Worm (Caenorhabditis elegans) whole organism, mixed stage, embryonic: ENCODE measurements around the gene rpl-33.

Source experiments
- M03D4.4 ChIP-seq: sonication (generic microtip); optimal IDR thresholded peaks from 2 replicates; lab custom pipeline; 2017; ENCODE audit warnings: mild to moderate bottlenecking, missing genetic modification characterization, missing compliant biosample characterization
- bed-3 ChIP-seq: fragments of 200-800 bp; sonication (Bioruptor generic); optimal IDR thresholded peaks from 3 replicates; lab custom pipeline; 2018; ENCODE audit warnings: mild to moderate bottlenecking, missing genetic modification characterization, moderate library complexity, missing compliant biosample characterization
- blmp-1 ChIP-seq: fragments of 150-350 bp; optimal IDR thresholded peaks from 2 replicates; lab custom pipeline; 2014; ENCODE audit warnings: missing biosample characterization, missing genetic modification characterization
- ceh-39 ChIP-seq: fragments of 150-350 bp; optimal IDR thresholded peaks from 2 replicates; lab custom pipeline; 2014; ENCODE audit warnings: missing biosample characterization, missing genetic modification characterization
- ceh-83 ChIP-seq: fragments of 200-800 bp; sonication (Bioruptor generic); optimal IDR thresholded peaks from 2 replicates; lab custom pipeline; 2018; ENCODE audit warnings: mild to moderate bottlenecking, missing genetic modification characterization, missing compliant biosample characterization
- ces-1 ChIP-seq: fragments of 150-350 bp; optimal IDR thresholded peaks from 2 replicates; lab custom pipeline; 2014; ENCODE audit warnings: missing biosample characterization, missing genetic modification reagents, missing genetic modification characterization
- cnd-1 ChIP-seq: fragments of 200-800 bp; sonication (Bioruptor generic); optimal IDR thresholded peaks from 2 replicates; lab custom pipeline; 2018; ENCODE audit warnings: mild to moderate bottlenecking, missing genetic modification characterization, missing compliant biosample characterization
- drap-1 ChIP-seq: fragments of 200-800 bp; sonication (Bioruptor generic); optimal IDR thresholded peaks from 3 replicates; lab custom pipeline; 2018; ENCODE audit warnings: mild to moderate bottlenecking, missing genetic modification characterization, missing compliant biosample characterization
- elt-1 ChIP-seq: sonication (generic microtip); optimal IDR thresholded peaks from 2 replicates; lab custom pipeline; 2017; ENCODE audit warnings: missing genetic modification characterization, mild to moderate bottlenecking, missing compliant biosample characterization, antibody characterized with exemption, moderate library complexity, borderline replicate concordance; ENCODE audit not compliant: insufficient read depth
- elt-3 ChIP-seq: fragments of 150-350 bp; optimal IDR thresholded peaks from 2 replicates; lab custom pipeline; 2014; ENCODE audit warnings: missing biosample characterization, missing genetic modification characterization
- flh-1 ChIP-seq: fragments of 200-800 bp; sonication (Bioruptor generic); optimal IDR thresholded peaks from 2 replicates; lab custom pipeline; 2018; ENCODE audit warnings: mild to moderate bottlenecking, missing genetic modification characterization, moderate library complexity, missing compliant biosample characterization
- ham-2 ChIP-seq: fragments of 200-800 bp; sonication (Bioruptor generic); optimal IDR thresholded peaks from 2 replicates; lab custom pipeline; 2018; ENCODE audit warnings: mild to moderate bottlenecking, missing genetic modification characterization, missing compliant biosample characterization
- hlh-1 ChIP-seq: fragments of 150-350 bp; optimal IDR thresholded peaks from 2 replicates; lab custom pipeline; 2014; ENCODE audit warnings: missing biosample characterization, missing genetic modification reagents, missing genetic modification characterization
- lin-13 ChIP-seq: fragments of 150-350 bp; optimal IDR thresholded peaks from 2 replicates; lab custom pipeline; 2014; ENCODE audit warnings: missing biosample characterization, missing genetic modification characterization
- lin-32 ChIP-seq: fragments of 200-800 bp; sonication (Bioruptor generic); optimal IDR thresholded peaks from 2 replicates; lab custom pipeline; 2018; ENCODE audit warnings: mild to moderate bottlenecking, missing genetic modification characterization, missing compliant biosample characterization
- lsy-2 ChIP-seq: fragments of 150-350 bp; optimal IDR thresholded peaks from 2 replicates; lab custom pipeline; 2014; ENCODE audit warnings: missing biosample characterization, missing genetic modification characterization
- mab-5 ChIP-seq: fragments of 150-350 bp; optimal IDR thresholded peaks from 2 replicates; lab custom pipeline; 2014; ENCODE audit warnings: missing biosample characterization, missing genetic modification characterization
- mep-1 ChIP-seq: fragments of 150-350 bp; optimal IDR thresholded peaks from 2 replicates; lab custom pipeline; 2017; ENCODE audit warnings: missing biosample characterization, missing genetic modification reagents, missing genetic modification characterization, inconsistent platforms
- mls-2 ChIP-seq: sonication (generic microtip); optimal IDR thresholded peaks from 2 replicates; lab custom pipeline; 2016; ENCODE audit warnings: mild to moderate bottlenecking, missing genetic modification characterization, moderate library complexity, missing compliant biosample characterization
- nhr-2 ChIP-seq: fragments of 150-350 bp; optimal IDR thresholded peaks from 2 replicates; lab custom pipeline; 2014; ENCODE audit warnings: missing biosample characterization, missing genetic modification characterization
- nhr-237 ChIP-seq: fragments of 150-350 bp; optimal IDR thresholded peaks from 2 replicates; lab custom pipeline; 2014; ENCODE audit warnings: missing biosample characterization, missing genetic modification characterization
- nhr-28 ChIP-seq: fragments of 150-350 bp; optimal IDR thresholded peaks from 2 replicates; lab custom pipeline; 2014; ENCODE audit warnings: missing biosample characterization, missing genetic modification characterization
- nhr-76 ChIP-seq: sonication (generic microtip); optimal IDR thresholded peaks from 2 replicates; lab custom pipeline; 2017; ENCODE audit warnings: missing biosample characterization, missing genetic modification characterization
- pha-4 ChIP-seq: fragments of 150-350 bp; optimal IDR thresholded peaks from 2 replicates; lab custom pipeline; 2018; ENCODE audit warnings: missing biosample characterization, missing genetic modification reagents, missing genetic modification characterization
- sem-2 ChIP-seq: fragments of 200-800 bp; sonication (Bioruptor generic); optimal IDR thresholded peaks from 2 replicates; lab custom pipeline; 2018; ENCODE audit warnings: mild to moderate bottlenecking, missing genetic modification characterization, missing compliant biosample characterization
- snpc-4 ChIP-seq: fragments of 150-350 bp; optimal IDR thresholded peaks from 2 replicates; lab custom pipeline; 2014; ENCODE audit warnings: missing biosample characterization, missing genetic modification characterization
- sptf-1 ChIP-seq: sonication (generic microtip); optimal IDR thresholded peaks from 2 replicates; lab custom pipeline; 2017; ENCODE audit warnings: mild to moderate bottlenecking, missing genetic modification characterization, moderate library complexity, missing compliant biosample characterization
- tbx-8 ChIP-seq: fragments of 200-800 bp; sonication (Bioruptor generic); optimal IDR thresholded peaks from 2 replicates; lab custom pipeline; 2018; ENCODE audit warnings: mild to moderate bottlenecking, missing genetic modification characterization, moderate library complexity, missing compliant biosample characterization
- unc-120 ChIP-seq: sonication (generic microtip); optimal IDR thresholded peaks from 2 replicates; lab custom pipeline; 2017; ENCODE audit warnings: missing genetic modification characterization, missing compliant biosample characterization; ENCODE audit not compliant: poor library complexity, severe bottlenecking
- unc-39 ChIP-seq: fragments of 150-350 bp; optimal IDR thresholded peaks from 2 replicates; lab custom pipeline; 2014; ENCODE audit warnings: missing biosample characterization, missing genetic modification characterization
- zip-8 ChIP-seq: fragments of 150-350 bp; optimal IDR thresholded peaks from 2 replicates; lab custom pipeline; 2014; ENCODE audit warnings: missing biosample characterization, missing genetic modification characterization
- ztf-11 ChIP-seq: fragments of 150-350 bp; optimal IDR thresholded peaks from 2 replicates; lab custom pipeline; 2014; ENCODE audit warnings: missing biosample characterization, missing genetic modification characterization

Gene rpl-33

ce11 chrII:7098578-7098977, 6.8 kb upstream of the rpl-33 start, which contains the start of gene mct-5:
TSS of gene mct-5 (minus strand) at chrII:7098593.
- no peak for TF ChIP-seq sem-2

DNA sequence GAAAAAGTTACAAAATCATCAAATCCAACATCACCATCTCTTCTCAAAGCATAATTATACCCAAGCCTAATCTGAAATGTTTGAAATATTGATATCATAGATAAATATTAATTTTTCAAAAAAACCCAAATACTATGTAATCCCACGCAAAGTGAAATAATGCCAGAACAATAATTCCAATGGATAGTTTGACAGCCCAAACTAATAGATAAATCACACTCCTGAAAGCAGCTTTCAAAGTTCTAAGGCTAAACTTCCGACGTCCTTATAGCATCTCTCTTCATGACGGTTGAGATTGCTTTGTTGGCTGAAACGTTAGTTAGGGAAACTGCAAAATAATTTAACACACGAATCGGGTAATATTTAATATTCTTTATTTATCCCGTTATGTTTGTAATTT, 6.1 kb upstream of the rpl-33 start:
- TF ChIP-seq elt-1 (tag; lab: Kevin White, UChicago): no peak
- no peak for TF ChIP-seq nhr-28 (tag; lab: Kevin White, UChicago)
- no peak for TF ChIP-seq lin-13
- TF ChIP-seq ceh-83: no peak
- TF ChIP-seq cnd-1 (tag; lab: Kevin White, UChicago): no peak
- no peak for TF ChIP-seq tbx-8 (GFP tag; lab: Kevin White, UChicago)
- TF ChIP-seq sptf-1 (tag; lab: Kevin White, UChicago): no peak
- no peak for TF ChIP-seq unc-120 (tag; lab: Kevin White, UChicago)
- TF ChIP-seq elt-3 (tag; lab: Kevin White, UChicago): no peak
- TF ChIP-seq flh-1: no peak
- TF ChIP-seq snpc-4 (tag; lab: Kevin White, UChicago): no peak
- no peak for TF ChIP-seq ztf-11
- no peak for TF ChIP-seq M03D4.4 (tag; lab: Kevin White, UChicago)
- no peak for TF ChIP-seq bed-3
- no peak for TF ChIP-seq ces-1 (GFP tag; lab: Kevin White, UChicago)
- no peak for TF ChIP-seq mep-1 (tag; lab: Kevin White, UChicago)

ce11 chrII:7100838-7101237, 4.5 kb upstream of the rpl-33 start, which contains the start of gene mmaa-1:
TSS of gene mmaa-1 (minus strand) at chrII:7101165.
- TF ChIP-seq lin-32 (GFP tag; lab: Kevin White, UChicago) (no peak), elt-3 (tag; lab: Kevin White, UChicago) (no peak), ceh-83 (no peak)
- TF ChIP-seq, all 35 proteins: peak for 0

ce11 chrII:7102288-7102687, 3.1 kb upstream of the rpl-33 start:
- no peak for TF ChIP-seq sem-2
- no peak for TF ChIP-seq snpc-4 (tag; lab: Kevin White, UChicago)
- no peak for TF ChIP-seq lsy-2 (tag; lab: Kevin White, UChicago)
- no peak for TF ChIP-seq nhr-76
- TF ChIP-seq mep-1 (tag; lab: Kevin White, UChicago): no peak
- TF ChIP-seq drap-1 (GFP tag; lab: Kevin White, UChicago): no peak

ce11 chrII:7103111-7103510, 2.3 kb upstream of the rpl-33 start:
- no peak for TF ChIP-seq M03D4.4 (tag; lab: Kevin White, UChicago)
- TF ChIP-seq cnd-1 (tag; lab: Kevin White, UChicago): no peak
- no peak for TF ChIP-seq ces-1 (GFP tag; lab: Kevin White, UChicago)
- TF ChIP-seq pha-4 (tag; lab: Kevin White, UChicago): no peak

DNA sequence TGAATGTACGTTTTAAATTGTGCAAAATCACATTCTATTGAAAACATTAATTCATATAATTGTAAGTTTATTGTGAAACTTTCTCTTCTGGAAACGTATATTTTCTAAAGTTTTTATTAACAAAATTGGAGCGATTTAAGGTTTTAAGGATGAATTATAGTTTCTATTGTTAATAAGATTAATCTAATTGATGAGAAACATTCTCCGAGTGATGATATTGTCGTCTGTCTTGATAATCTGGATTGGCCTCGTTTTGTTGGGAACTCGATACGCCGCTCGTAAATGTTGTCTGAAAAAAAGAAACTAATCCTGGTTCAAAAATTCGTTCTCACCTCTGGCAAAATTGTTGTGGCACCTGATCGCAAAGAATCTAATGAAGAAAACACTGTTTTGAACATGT, 950 bp downstream of the rpl-33 start:
- TF ChIP-seq ceh-83 (no peak), ces-1 (GFP tag; lab: Kevin White, UChicago) (no peak), lsy-2 (tag; lab: Kevin White, UChicago) (no peak), cnd-1 (tag; lab: Kevin White, UChicago) (no peak), blmp-1 (tag; lab: Kevin White, UChicago) (no peak), zip-8 (tag; lab: Kevin White, UChicago) (no peak), unc-39 (tag; lab: Kevin White, UChicago) (no peak), drap-1 (GFP tag; lab: Kevin White, UChicago) (no peak), bed-3 (no peak), mab-5 (tag; lab: Kevin White, UChicago) (no peak), ceh-39 (no peak), pha-4 (tag; lab: Kevin White, UChicago) (no peak), ztf-11 (no peak), lin-13 (no peak), sem-2 (no peak)
- TF ChIP-seq, all 35 proteins: peak for 0

DNA sequence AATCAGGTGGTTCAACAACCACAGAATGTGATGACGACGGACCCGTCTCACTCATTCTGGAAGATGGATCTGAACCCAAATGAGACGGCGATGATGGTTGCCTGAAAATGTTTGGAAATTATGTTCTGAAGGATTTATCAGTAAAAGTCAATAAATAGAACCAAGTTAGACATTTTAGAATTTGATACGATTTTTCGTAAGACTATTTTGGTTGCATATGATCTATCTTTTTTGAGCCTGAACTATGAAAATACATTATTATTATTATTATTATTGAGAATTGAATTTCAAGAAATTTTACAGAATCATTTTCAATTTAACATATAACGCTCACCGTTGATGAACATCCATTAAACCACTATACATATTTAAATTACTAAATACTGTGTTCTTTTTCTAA, 4.6 kb downstream of the rpl-33 start, which contains the start of gene F10E7.9:
TSS of gene F10E7.9 (minus strand) at position 101 of the 400 bp plus-strand sequence.
- TF ChIP-seq zip-8 (tag; lab: Kevin White, UChicago) (no peak), nhr-237 (no peak), sem-2 (no peak), ztf-11 (no peak), elt-3 (tag; lab: Kevin White, UChicago) (no peak), nhr-28 (tag; lab: Kevin White, UChicago) (no peak), lsy-2 (tag; lab: Kevin White, UChicago) (no peak), bed-3 (no peak), tbx-8 (GFP tag; lab: Kevin White, UChicago) (no peak), mls-2 (tag; lab: Kevin White, UChicago) (no peak), hlh-1 (tag; lab: Kevin White, UChicago) (no peak), mab-5 (tag; lab: Kevin White, UChicago) (no peak), sptf-1 (tag; lab: Kevin White, UChicago) (no peak), nhr-76 (no peak), nhr-2 (tag; lab: Kevin White, UChicago) (no peak), ham-2 (GFP tag; lab: Kevin White, UChicago) (no peak), unc-39 (tag; lab: Kevin White, UChicago) (no peak)
